Fruit fly (Drosophila melanogaster) Kc167 (cell line): ENCODE measurements around the gene CG11034.

ENCODE experiments used
- Myc ChIP-seq: fragments of >200 bp; optimal IDR thresholded peaks from 2 replicates; lab custom pipeline; 2017; ENCODE audit warnings: missing external identifiers
- Sin3A ChIP-seq: fragments of >200 bp; optimal IDR thresholded peaks from 2 replicates; lab custom pipeline; 2018; ENCODE audit warnings: missing external identifiers
- h ChIP-seq: fragments of >200 bp; optimal IDR thresholded peaks from 3 replicates; lab custom pipeline; 2018; ENCODE audit warnings: missing external identifiers
- insv ChIP-seq: fragments of >200 bp; optimal IDR thresholded peaks from 3 replicates; lab custom pipeline; 2018; ENCODE audit warnings: missing external identifiers
- psq ChIP-seq: fragments of >200 bp; optimal IDR thresholded peaks from 2 replicates; lab custom pipeline; 2017; ENCODE audit warnings: missing external identifiers
- ttk ChIP-seq: sonication (Bioruptor generic); optimal IDR thresholded peaks from 2 replicates; lab custom pipeline; 2017; ENCODE audit warnings: missing external identifiers

CG11034 gene

dm6 chr2L:5805091-5805817, at the start of gene CG11034:
Gene CG11034, plus strand, starts transcription at chr2L:5805395.
- no peak for TF ChIP-seq h
- TF ChIP-seq Myc (lab: Kevin White, UChicago): no peak
- no peak for TF ChIP-seq insv (lab: Kevin White, UChicago)
- TF ChIP-seq psq (lab: Kevin White, UChicago): no peak
- no peak for TF ChIP-seq ttk (lab: Kevin White, UChicago)
- no peak for TF ChIP-seq Sin3A

DNA sequence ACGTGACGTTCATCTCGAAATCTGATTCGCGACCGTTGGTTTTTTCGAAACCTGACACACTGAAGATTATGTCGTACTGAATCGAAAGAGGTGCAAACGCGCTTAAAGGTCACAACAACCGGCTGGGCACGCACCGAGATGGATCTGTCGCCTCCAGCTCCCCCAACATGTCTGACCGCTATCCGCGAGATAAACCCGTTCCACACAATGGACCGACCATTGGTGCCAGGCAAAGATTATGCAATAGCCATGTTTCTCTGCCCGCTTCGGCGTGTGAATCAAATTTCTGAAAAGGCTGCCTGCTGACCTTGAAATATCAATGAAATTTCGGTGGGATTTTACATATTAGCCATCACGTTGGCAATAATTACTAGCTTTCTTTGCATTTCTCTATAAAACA, 40.1 kb upstream of the CG11034 start:
- no peak for TF ChIP-seq ttk (lab: Kevin White, UChicago)
- no peak for TF ChIP-seq h
- TF ChIP-seq Sin3A: no peak
- TF ChIP-seq Myc (lab: Kevin White, UChicago): no peak
- TF ChIP-seq insv (lab: Kevin White, UChicago): no peak
- TF ChIP-seq psq (lab: Kevin White, UChicago): no peak

DNA sequence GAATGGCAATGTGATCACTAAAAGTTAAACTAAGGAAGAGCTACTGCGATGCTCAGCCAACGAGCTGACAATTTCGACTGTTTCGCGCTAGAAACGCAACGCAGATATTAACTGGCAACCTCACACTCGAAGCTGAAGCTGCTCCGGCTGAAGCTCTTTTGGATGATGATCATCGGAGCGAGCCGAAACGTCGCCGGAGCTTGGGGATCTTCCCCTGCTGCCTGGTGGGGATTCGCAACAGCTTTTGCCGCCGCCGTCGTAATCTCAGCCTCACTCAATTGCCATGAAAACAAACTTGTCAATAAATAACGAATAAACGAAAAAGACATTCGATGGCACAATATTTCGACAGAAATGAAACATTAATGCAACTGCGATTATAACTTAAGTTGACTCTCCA, 39.2 kb upstream of the CG11034 start, which contains the start of gene obst-E:
Gene obst-E (minus strand): TSS at position 101 of the 400 bp plus-strand sequence.
- TF ChIP-seq insv (lab: Kevin White, UChicago) (no peak), Myc (lab: Kevin White, UChicago) (no peak), psq (lab: Kevin White, UChicago) (no peak), ttk (lab: Kevin White, UChicago) (no peak), h (no peak), Sin3A (no peak)

- no peak for TF ChIP-seq Myc (lab: Kevin White, UChicago)
- no peak for TF ChIP-seq Sin3A
- no peak for TF ChIP-seq h
- TF ChIP-seq insv (lab: Kevin White, UChicago): no peak
- TF ChIP-seq psq (lab: Kevin White, UChicago): no peak
- no peak for TF ChIP-seq ttk (lab: Kevin White, UChicago)
Observed at dm6 chr2L:5766498-5767008, 38.6 kb upstream of the CG11034 start.

dm6 chr2L:5771179-5771578, 34.0 kb upstream of the CG11034 start:
- TF ChIP-seq psq (lab: Kevin White, UChicago): no peak

DNA sequence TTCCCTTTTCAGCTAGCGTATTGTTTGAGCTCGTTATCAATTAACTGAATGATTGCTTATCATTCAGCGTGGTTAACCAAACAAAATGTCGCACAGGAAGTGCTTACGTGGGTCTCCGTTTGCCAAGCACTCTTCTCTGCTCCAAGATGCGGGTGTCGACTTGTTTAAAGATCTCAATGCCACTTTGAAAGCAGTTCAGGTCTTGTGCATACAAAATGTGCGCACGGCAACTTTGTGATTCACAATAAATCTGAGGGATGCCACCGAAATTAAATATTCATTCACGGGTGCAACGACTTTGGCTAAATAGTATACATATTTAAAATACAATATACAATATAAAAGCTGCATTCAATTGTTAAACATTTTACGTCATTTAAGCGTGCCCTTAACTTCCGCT, 32.9 kb upstream of the CG11034 start:
- TF ChIP-seq h (no peak), Myc (lab: Kevin White, UChicago) (no peak), psq (lab: Kevin White, UChicago) (no peak), Sin3A (no peak), insv (lab: Kevin White, UChicago) (no peak), ttk (lab: Kevin White, UChicago) (no peak)

- no peak for TF ChIP-seq h
- no peak for TF ChIP-seq psq (lab: Kevin White, UChicago)
- no peak for TF ChIP-seq insv (lab: Kevin White, UChicago)
- TF ChIP-seq Sin3A: no peak
- TF ChIP-seq ttk (lab: Kevin White, UChicago): no peak
- no peak for TF ChIP-seq Myc (lab: Kevin White, UChicago)
Observed at dm6 chr2L:5778157-5778556, 27.0 kb upstream of the CG11034 start.

dm6 chr2L:5780703-5781102, 24.5 kb upstream of the CG11034 start:
- TF ChIP-seq Sin3A (no peak), insv (lab: Kevin White, UChicago) (no peak), Myc (lab: Kevin White, UChicago) (no peak), h (no peak), psq (lab: Kevin White, UChicago) (no peak), ttk (lab: Kevin White, UChicago) (no peak)

DNA sequence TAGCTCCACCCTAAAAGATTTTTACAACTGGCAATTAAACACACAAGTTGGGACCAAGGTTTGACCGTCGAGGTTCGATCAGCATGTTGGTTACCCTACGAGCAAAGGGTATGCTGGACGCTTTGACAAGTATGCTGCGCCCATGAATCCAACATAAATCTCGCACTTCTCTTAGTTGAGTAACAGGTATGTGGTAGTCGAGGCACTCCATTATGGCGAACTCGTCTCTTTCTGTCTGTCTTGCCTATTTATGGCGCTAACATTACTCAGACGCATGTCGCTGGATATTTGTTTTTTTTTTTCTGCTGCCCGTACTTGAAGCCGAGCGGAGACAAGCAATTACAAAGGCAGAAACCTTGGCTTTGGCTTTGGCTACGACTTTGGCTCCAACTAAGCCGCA, 24.0 kb upstream of the CG11034 start:
- TF ChIP-seq ttk (lab: Kevin White, UChicago) (no peak), insv (lab: Kevin White, UChicago) (no peak), h (no peak), Sin3A (no peak), psq (lab: Kevin White, UChicago) (no peak), Myc (lab: Kevin White, UChicago) (no peak)

DNA sequence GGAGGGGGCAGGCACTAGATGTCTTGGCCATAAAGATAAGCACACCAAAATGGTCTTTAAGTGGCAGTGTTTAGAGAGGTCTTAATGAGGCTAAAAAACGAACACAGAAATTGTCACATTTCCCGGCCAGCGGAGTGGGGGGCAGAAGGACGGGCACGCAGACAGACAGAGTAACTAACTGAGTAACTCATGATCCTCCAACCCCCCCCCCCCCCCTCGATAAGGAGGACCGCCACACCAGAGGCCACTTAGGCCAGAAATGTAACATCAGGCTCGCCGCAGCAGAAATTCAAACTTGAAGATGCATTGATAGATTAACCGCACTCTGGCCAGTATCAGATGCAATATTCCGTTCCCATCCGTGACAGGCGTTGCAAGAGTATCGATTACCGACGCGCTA, 22.3 kb upstream of the CG11034 start:
- TF ChIP-seq insv (lab: Kevin White, UChicago) (no peak), Myc (lab: Kevin White, UChicago) (no peak), psq (lab: Kevin White, UChicago) (no peak), h (no peak), ttk (lab: Kevin White, UChicago) (no peak), Sin3A (no peak)

DNA sequence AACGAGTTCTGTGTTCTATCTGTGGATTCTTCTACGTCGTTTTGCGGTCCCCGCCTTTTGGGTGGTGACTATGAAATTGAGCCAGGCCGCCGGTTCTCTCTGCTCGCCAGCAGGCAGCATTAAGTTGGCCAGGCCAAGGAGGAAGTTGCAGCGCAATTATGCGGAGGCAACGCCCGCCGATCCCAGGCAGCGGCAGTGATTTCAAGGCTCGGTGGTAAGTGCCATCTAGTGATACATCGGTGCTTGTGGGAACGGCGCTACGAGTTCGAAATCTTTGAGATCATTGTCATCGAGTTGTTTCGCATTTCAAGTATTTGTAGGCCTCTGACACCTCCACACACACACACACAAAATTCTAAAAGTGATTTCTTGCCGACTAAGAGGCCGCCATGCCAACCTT, 21.5 kb upstream of the CG11034 start, which contains the start of gene CG31913:
Gene CG31913 (plus strand): TSS at position 301 of the 400 bp plus-strand sequence.
- TF ChIP-seq ttk (lab: Kevin White, UChicago): no peak
- TF ChIP-seq Sin3A: no peak
- no peak for TF ChIP-seq h
- no peak for TF ChIP-seq psq (lab: Kevin White, UChicago)
- TF ChIP-seq Myc (lab: Kevin White, UChicago): no peak
- no peak for TF ChIP-seq insv (lab: Kevin White, UChicago)

DNA sequence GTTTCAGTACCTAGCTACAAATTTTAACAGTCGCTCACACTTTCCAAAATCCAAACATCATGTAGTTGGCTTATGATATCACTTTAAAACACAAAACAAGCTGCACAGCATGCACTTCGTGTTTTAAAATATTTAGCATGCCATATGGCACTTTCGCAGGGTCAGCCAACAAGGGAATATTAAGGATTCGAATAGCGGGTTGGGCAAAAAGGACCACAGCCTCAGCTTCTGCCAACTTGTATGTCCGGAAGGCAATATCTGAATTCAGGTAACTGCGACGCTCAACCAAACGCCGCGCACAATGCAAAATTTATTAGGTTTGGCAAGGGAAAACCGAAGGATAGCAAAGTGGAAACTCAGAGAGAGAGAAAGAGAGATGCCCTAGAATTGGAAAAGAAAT, 15.9 kb upstream of the CG11034 start:
- TF ChIP-seq Sin3A: no peak
- no peak for TF ChIP-seq insv (lab: Kevin White, UChicago)
- TF ChIP-seq h: no peak
- no peak for TF ChIP-seq ttk (lab: Kevin White, UChicago)
- no peak for TF ChIP-seq psq (lab: Kevin White, UChicago)
- no peak for TF ChIP-seq Myc (lab: Kevin White, UChicago)
